Worm (Caenorhabditis elegans) whole organism, young adult: ENCODE results near the gene C28H8.8.

Experiments used
- F33H1.4 ChIP-seq: fragments of 200-800 bp; sonication (Bioruptor generic); IDR thresholded peaks from 2 replicates; pipeline ENCODE4 v1.3.6; 2022; ENCODE audit warnings: missing genetic modification reagents, missing genetic modification characterization, missing compliant biosample characterization
- F55B11.4 ChIP-seq: sonication (generic microtip); optimal IDR thresholded peaks from 2 replicates; lab custom pipeline; 2016; ENCODE audit warnings: missing compliant biosample characterization, missing genetic modification characterization, borderline replicate concordance; ENCODE audit not compliant: insufficient read depth
- K11D2.4 ChIP-seq: fragments of 200-800 bp; sonication (Bioruptor generic); IDR thresholded peaks from 2 replicates; pipeline ENCODE4 v1.3.6; 2022; ENCODE audit warnings: missing genetic modification reagents, missing genetic modification characterization, missing compliant biosample characterization
- T26A5.8 ChIP-seq: sonication (generic microtip); optimal IDR thresholded peaks from 2 replicates; lab custom pipeline; 2016; ENCODE audit warnings: missing genetic modification characterization, missing compliant biosample characterization
- Y56A3A.18 ChIP-seq: fragments of 200-800 bp; sonication (Bioruptor generic); IDR thresholded peaks from 2 replicates; pipeline ENCODE4 v1.3.6; 2022; ENCODE audit warnings: missing genetic modification reagents, missing genetic modification characterization, missing compliant biosample characterization
- ama-1 ChIP-seq, 3 experiments: fragments of 150-350 bp in 1 of 3; sonication (generic microtip) in 2 of 3; optimal IDR thresholded peaks; 2 replicates each; lab custom pipeline; 2014 to 2018; ENCODE audit warnings: missing biosample characterization in 2 of 3, missing genetic modification characterization in 2 of 3, missing genetic modification reagents in 2 of 3
- attf-5 ChIP-seq: fragments of 200-800 bp; sonication (Bioruptor generic); optimal IDR thresholded peaks from 2 replicates; lab custom pipeline; 2018; ENCODE audit warnings: mild to moderate bottlenecking, missing genetic modification characterization, missing compliant biosample characterization
- attf-6 ChIP-seq: fragments of 200-800 bp; sonication (Bioruptor generic); IDR thresholded peaks from 2 replicates; pipeline ENCODE4 v1.3.6; 2022; ENCODE audit warnings: missing genetic modification reagents, missing genetic modification characterization, missing compliant biosample characterization
- cebp-1 ChIP-seq, 2 experiments: fragments of 200-800 bp in 1 of 2; sonication (Bioruptor generic) in 1 of 2; sonication (generic microtip) in 1 of 2; IDR thresholded peaks in 1 of 2; optimal IDR thresholded peaks in 1 of 2; 2 replicates each; pipeline versions ENCODE4 v1.3.6 to Lab custom; 2017 to 2022; ENCODE audit warnings: missing compliant biosample characterization in 2 of 2, missing genetic modification characterization in 2 of 2, mild to moderate bottlenecking in 1 of 2, missing genetic modification reagents in 1 of 2, moderate library complexity in 1 of 2
- ceh-58 ChIP-seq: fragments of 200-800 bp; sonication (Bioruptor generic); IDR thresholded peaks from 2 replicates; pipeline ENCODE4 v1.3.6; 2022; ENCODE audit warnings: missing genetic modification characterization, missing compliant biosample characterization
- ceh-91 ChIP-seq: fragments of 200-800 bp; sonication (Bioruptor generic); IDR thresholded peaks from 2 replicates; pipeline ENCODE4 v1.3.6; 2022; ENCODE audit warnings: missing genetic modification reagents, missing genetic modification characterization, missing compliant biosample characterization
- chd-7 ChIP-seq: sonication (generic microtip); optimal IDR thresholded peaks from 2 replicates; lab custom pipeline; 2016; ENCODE audit warnings: mild to moderate bottlenecking, missing genetic modification characterization, moderate library complexity, missing compliant biosample characterization
- dox-1 ChIP-seq: fragments of 200-800 bp; sonication (Bioruptor generic); IDR thresholded peaks from 2 replicates; pipeline ENCODE4 v1.3.6; 2022; ENCODE audit warnings: missing genetic modification reagents, missing genetic modification characterization, missing compliant biosample characterization
- egl-18 ChIP-seq: fragments of 200-800 bp; sonication (Bioruptor generic); IDR thresholded peaks from 2 replicates; pipeline ENCODE4 v1.3.6; 2022; ENCODE audit warnings: missing genetic modification reagents, missing genetic modification characterization, missing compliant biosample characterization
- him-1 ChIP-seq: sonication (generic microtip); optimal IDR thresholded peaks from 2 replicates; lab custom pipeline; 2016; ENCODE audit warnings: missing genotype, missing genetic modification reagents, missing genetic modification characterization, missing compliant biosample characterization
- lin-35 ChIP-seq, 3 experiments: fragments of 150-350 bp in 2 of 3; sonication (generic microtip) in 1 of 3; optimal IDR thresholded peaks; 2 replicates each; lab custom pipeline; 2014 to 2018; ENCODE audit warnings: missing biosample characterization in 3 of 3, missing genetic modification characterization in 3 of 3, missing genetic modification reagents in 3 of 3
- lsl-1 ChIP-seq: fragments of 200-800 bp; sonication (Bioruptor generic); optimal IDR thresholded peaks from 2 replicates; lab custom pipeline; 2018; ENCODE audit warnings: mild to moderate bottlenecking, missing genetic modification characterization, moderate library complexity, missing compliant biosample characterization
- madf-6 ChIP-seq: fragments of 200-800 bp; sonication (Bioruptor generic); IDR thresholded peaks from 2 replicates; pipeline ENCODE4 v1.3.6; 2022; ENCODE audit warnings: missing genetic modification reagents, missing genetic modification characterization, missing compliant biosample characterization
- madf-8 ChIP-seq: fragments of 200-800 bp; sonication (Bioruptor generic); conservative IDR thresholded peaks from 2 replicates; pipeline ENCODE4 v1.3.6; 2022; ENCODE audit warnings: missing genetic modification reagents, missing genetic modification characterization, missing compliant biosample characterization
- mcd-1 ChIP-seq: fragments of 200-800 bp; sonication (Bioruptor generic); IDR thresholded peaks from 2 replicates; pipeline ENCODE4 v1.3.6; 2022; ENCODE audit warnings: missing genetic modification reagents, missing genetic modification characterization, missing compliant biosample characterization
- nfya-1 ChIP-seq: sonication (generic microtip); optimal IDR thresholded peaks from 2 replicates; lab custom pipeline; 2017; ENCODE audit warnings: antibody characterized with exemption, missing compliant biosample characterization, missing genetic modification characterization, borderline replicate concordance; ENCODE audit not compliant: insufficient read depth
- nhr-80 ChIP-seq: sonication (generic microtip); optimal IDR thresholded peaks from 2 replicates; lab custom pipeline; 2016; ENCODE audit warnings: missing genetic modification characterization, missing compliant biosample characterization
- sea-2 ChIP-seq: fragments of 200-800 bp; sonication (Bioruptor generic); IDR thresholded peaks from 2 replicates; pipeline ENCODE4 v1.3.6; 2022; ENCODE audit warnings: missing genetic modification characterization, missing compliant biosample characterization
- sptf-2 ChIP-seq: fragments of 200-800 bp; sonication (Bioruptor generic); optimal IDR thresholded peaks from 2 replicates; lab custom pipeline; 2018; ENCODE audit warnings: mild to moderate bottlenecking, missing genetic modification characterization, missing compliant biosample characterization
- tbp1 ChIP-seq: fragments of 200-800 bp; sonication (Bioruptor generic); optimal IDR thresholded peaks from 2 replicates; lab custom pipeline; 2018; ENCODE audit warnings: mild to moderate bottlenecking, missing genetic modification characterization, missing compliant biosample characterization
- xnd-1 ChIP-seq: sonication (generic microtip); optimal IDR thresholded peaks from 2 replicates; lab custom pipeline; 2016; ENCODE audit warnings: missing genotype, missing genetic modification reagents, missing genetic modification characterization, missing compliant biosample characterization
- zim-3 ChIP-seq: sonication (generic microtip); optimal IDR thresholded peaks from 2 replicates; lab custom pipeline; 2017; ENCODE audit warnings: mild to moderate bottlenecking, missing genetic modification characterization, moderate library complexity, missing compliant biosample characterization
- ztf-22 ChIP-seq: fragments of 200-800 bp; sonication (Bioruptor generic); optimal IDR thresholded peaks from 2 replicates; lab custom pipeline; 2018; ENCODE audit warnings: mild to moderate bottlenecking, missing genetic modification characterization, moderate library complexity, missing compliant biosample characterization
- ztf-25 ChIP-seq: fragments of 200-800 bp; sonication (Bioruptor generic); IDR thresholded peaks from 2 replicates; pipeline ENCODE4 v1.3.6; 2022; ENCODE audit warnings: missing genetic modification reagents, missing genetic modification characterization, missing compliant biosample characterization
- ztf-26 ChIP-seq: sonication (generic microtip); optimal IDR thresholded peaks from 2 replicates; lab custom pipeline; 2017; ENCODE audit warnings: missing genetic modification characterization, missing compliant biosample characterization
- ztf-3 ChIP-seq: fragments of 200-800 bp; sonication (Bioruptor generic); optimal IDR thresholded peaks from 2 replicates; lab custom pipeline; 2018; ENCODE audit warnings: mild to moderate bottlenecking, missing genetic modification characterization, missing compliant biosample characterization

C28H8.8 gene

DNA sequence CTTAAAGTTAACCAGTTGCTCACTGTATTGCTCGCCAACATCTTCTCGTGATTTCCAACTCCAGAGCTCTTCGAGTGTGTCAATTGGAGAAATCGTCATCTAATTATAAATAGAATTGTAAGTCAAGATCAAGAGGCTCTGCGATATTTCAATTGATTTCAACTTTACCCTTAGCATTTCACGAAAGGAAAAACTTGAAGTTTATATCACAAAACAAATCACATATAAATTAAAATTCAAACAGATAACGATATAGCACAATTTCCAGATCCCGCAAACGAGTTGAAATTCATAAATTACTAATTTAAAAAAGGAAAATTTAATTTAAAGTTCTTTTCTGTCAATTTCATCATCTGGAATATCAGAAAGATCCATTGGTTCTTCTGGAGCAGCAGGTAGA lies 20.2 kb downstream of the C28H8.8 start, which contains the start of gene eng-1:
Gene eng-1, minus strand, starts transcription at position 101 of the 400 bp plus-strand sequence.
- TF ChIP-seq Y56A3A.18 (no peak), ztf-3 (GFP tag; lab: Kevin White, UChicago) (no peak), chd-7 (tag; lab: Kevin White, UChicago) (no peak), nfya-1 (tag; lab: Kevin White, UChicago) (no peak), attf-5 (no peak), ztf-26 (tag; lab: Kevin White, UChicago) (no peak), mcd-1 (GFP tag; lab: Robert Waterston, UW) (no peak), egl-18 (GFP tag; lab: Robert Waterston, UW) (no peak), attf-6 (GFP tag; lab: Robert Waterston, UW) (no peak), ceh-58 (no peak), lin-35 (GFP tag; optimal IDR thresholded peaks at IDR 0.05; lab: Kevin White, UChicago) (no peak), F55B11.4 (no peak)

DNA sequence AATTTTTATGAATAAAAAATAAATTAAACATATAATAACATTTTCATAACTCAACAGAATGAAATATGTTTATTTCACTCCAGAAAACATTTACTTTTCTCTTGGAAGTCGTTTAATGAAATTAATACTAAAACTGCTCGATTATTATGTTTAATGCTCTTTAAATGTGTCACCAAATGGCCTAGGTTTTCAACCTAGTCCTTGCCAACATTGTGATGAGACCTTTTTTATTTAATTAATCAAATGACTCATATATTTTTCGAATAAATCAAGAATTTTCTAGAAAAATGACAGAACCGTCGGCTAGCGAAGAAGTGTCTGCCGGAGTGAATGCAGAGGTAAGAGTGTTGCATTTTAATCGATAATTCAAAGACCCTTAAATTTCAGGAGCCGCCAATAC lies 24.3 kb downstream of the C28H8.8 start, which contains the start of gene rabn-5:
Gene rabn-5, plus strand, starts transcription at position 284 of the 400 bp plus-strand sequence.
- TF ChIP-seq ztf-22 (GFP tag; lab: Kevin White, UChicago) (no peak), cebp-1 (GFP tag; IDR thresholded peaks at IDR 0.05; lab: Robert Waterston, UW) (no peak), cebp-1 (tag; optimal IDR thresholded peaks at IDR 0.05; lab: Kevin White, UChicago) (peak; percentile 7)
- TF ChIP-seq, all 124 proteins: peak for 1

DNA sequence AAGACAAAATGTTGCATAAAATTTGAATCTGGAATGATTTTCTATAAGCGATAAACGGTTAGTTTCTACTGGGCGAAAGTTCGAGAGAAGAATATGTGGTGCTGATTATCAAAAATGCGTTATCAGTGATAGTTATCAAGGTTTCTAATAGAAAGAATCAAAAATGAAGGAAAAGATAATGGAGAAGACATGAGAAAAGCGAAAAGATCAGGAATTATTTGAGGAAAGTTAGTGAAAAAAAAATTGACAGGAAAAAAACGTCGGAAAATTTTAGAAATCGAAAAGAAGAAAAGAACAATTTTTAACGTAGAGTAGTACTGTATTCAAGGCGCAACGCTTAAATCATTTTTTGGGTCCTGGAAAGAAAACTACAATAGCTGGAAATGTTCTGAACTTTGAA lies 24.8 kb downstream of the C28H8.8 start, which contains the start of gene dnpp-1:
Gene dnpp-1, minus strand, starts transcription at position 30 of the 400 bp plus-strand sequence.
- peak; percentile 87 for TF ChIP-seq F33H1.4
- peak; percentile 68 for TF ChIP-seq xnd-1 (tag; lab: Kevin White, UChicago)
- TF ChIP-seq sea-2: no peak
- TF ChIP-seq K11D2.4 (GFP tag; lab: Robert Waterston, UW): no peak
- TF ChIP-seq lsl-1 (GFP tag; lab: Kevin White, UChicago): peak; percentile 92
- TF ChIP-seq madf-6 (GFP tag; lab: Robert Waterston, UW): peak; percentile 82
- TF ChIP-seq tbp1 (GFP tag; lab: Kevin White, UChicago): peak; percentile 12
- TF ChIP-seq madf-8 (GFP tag; lab: Robert Waterston, UW): peak; percentile 53
- peak; percentile 41 for TF ChIP-seq him-1 (tag; lab: Kevin White, UChicago)
- 0 out of 2 replicates have a peak, but pooled peaks have one; percentile 22 for TF ChIP-seq dox-1 (GFP tag; lab: Robert Waterston, UW)
- TF ChIP-seq T26A5.8 (tag; lab: Kevin White, UChicago): no peak
- peak; percentile 69 for TF ChIP-seq nhr-80 (tag; lab: Kevin White, UChicago)
- peak; percentile 57; the same call in 1 of the 2 replicates for TF ChIP-seq ceh-91 (GFP tag; lab: Robert Waterston, UW)

- TF ChIP-seq ama-1 (optimal IDR thresholded peaks at IDR 0.05; lab: Kevin White, UChicago): peak; percentile 47
- no peak for TF ChIP-seq ama-1 (GFP tag; optimal IDR thresholded peaks at IDR 0.05; lab: Kevin White, UChicago)
- TF ChIP-seq ztf-25 (GFP tag; lab: Robert Waterston, UW): no peak
- TF ChIP-seq zim-3 (tag; lab: Kevin White, UChicago): no peak
- TF ChIP-seq sptf-2 (GFP tag; lab: Kevin White, UChicago): no peak
- no peak for TF ChIP-seq nhr-80 (tag; lab: Kevin White, UChicago)
These were observed 29.6 kb downstream of the C28H8.8 start, which contains the start of gene dpf-4 for ce11 chrIII:5859008-5859407. TSS of gene dpf-4 (plus strand) at chrIII:5859308.
